Fruit fly (Drosophila melanogaster) whole organism, prepupa: Measurements from ENCODE around the gene Chmp1.

ENCODE experiments used
- Blimp-1 ChIP-seq: fragments of 200-800 bp; sonication (Bioruptor generic); optimal IDR thresholded peaks from 3 replicates; lab custom pipeline; 2017; ENCODE audit warnings: missing biosample characterization, missing genetic modification characterization, mild to moderate bottlenecking, moderate library complexity, missing genetic modification reagents
- CG10631 ChIP-seq: fragments of 200-800 bp; sonication (Bioruptor generic); optimal IDR thresholded peaks from 2 replicates; lab custom pipeline; 2016; ENCODE audit warnings: missing biosample characterization, missing genetic modification characterization
- CG11294 ChIP-seq: fragments of 200-800 bp; sonication (Bioruptor generic); IDR thresholded peaks from 2 replicates; pipeline ENCODE4 v1.3.6; 2022; ENCODE audit warnings: missing biosample characterization, missing genetic modification characterization
- CG11762 ChIP-seq: fragments of 200-800 bp; sonication (Bioruptor generic); optimal IDR thresholded peaks from 3 replicates; lab custom pipeline; 2016; ENCODE audit warnings: missing biosample characterization, missing genetic modification characterization; ENCODE audit not compliant: insufficient read depth
- CG11902 ChIP-seq: fragments of 200-800 bp; sonication (Bioruptor generic); optimal IDR thresholded peaks from 3 replicates; lab custom pipeline; 2016; ENCODE audit warnings: missing biosample characterization, missing genetic modification characterization
- CG15336 ChIP-seq: fragments of 200-800 bp; sonication (Bioruptor generic); IDR thresholded peaks from 2 replicates; pipeline ENCODE4 v1.3.6; 2022; ENCODE audit warnings: missing biosample characterization, missing genetic modification characterization
- CG1621 ChIP-seq: fragments of 200-800 bp; sonication (Bioruptor generic); optimal IDR thresholded peaks from 3 replicates; lab custom pipeline; 2018; ENCODE audit warnings: missing biosample characterization, mild to moderate bottlenecking, missing genetic modification characterization
- CG16779 ChIP-seq: fragments of 200-800 bp; sonication (Bioruptor generic); optimal IDR thresholded peaks from 3 replicates; lab custom pipeline; 2017; ENCODE audit warnings: missing biosample characterization, mild to moderate bottlenecking, missing genetic modification characterization
- CG3032 ChIP-seq: fragments of 200-800 bp; optimal IDR thresholded peaks from 2 replicates; lab custom pipeline; 2019; ENCODE audit warnings: missing biosample characterization, mild to moderate bottlenecking, missing genetic modification characterization, moderate library complexity
- CG31627 ChIP-seq: fragments of 200-800 bp; sonication (Bioruptor generic); optimal IDR thresholded peaks from 3 replicates; lab custom pipeline; 2016; ENCODE audit warnings: missing biosample characterization, missing genetic modification characterization
- CG32006 ChIP-seq: fragments of 200-800 bp; sonication (Bioruptor generic); optimal IDR thresholded peaks from 3 replicates; lab custom pipeline; 2017; ENCODE audit warnings: missing biosample characterization, mild to moderate bottlenecking, missing genetic modification characterization
- CG3919 ChIP-seq: fragments of 200-800 bp; sonication (Bioruptor generic); optimal IDR thresholded peaks from 3 replicates; lab custom pipeline; 2016; ENCODE audit warnings: missing biosample characterization, missing genetic modification characterization
- CG4318 ChIP-seq: fragments of 200-800 bp; sonication (Bioruptor generic); optimal IDR thresholded peaks from 3 replicates; lab custom pipeline; 2017; ENCODE audit warnings: missing biosample characterization, mild to moderate bottlenecking, missing genetic modification characterization
- CG6163 ChIP-seq: fragments of 200-800 bp; sonication (Bioruptor generic); IDR thresholded peaks from 3 replicates; pipeline ENCODE4 v1.3.6; 2022; ENCODE audit warnings: missing biosample characterization, missing genetic modification characterization
- CG6276 ChIP-seq: fragments of 200-800 bp; sonication (Bioruptor generic); optimal IDR thresholded peaks from 2 replicates; lab custom pipeline; 2017; ENCODE audit warnings: missing biosample characterization, mild to moderate bottlenecking, missing genetic modification characterization
- CG6792 ChIP-seq: fragments of 200-800 bp; sonication (Bioruptor generic); optimal IDR thresholded peaks from 3 replicates; lab custom pipeline; 2016; ENCODE audit warnings: missing biosample characterization, missing genetic modification characterization
- CG6808 ChIP-seq: fragments of 200-800 bp; sonication (Bioruptor generic); optimal IDR thresholded peaks from 3 replicates; lab custom pipeline; 2017; ENCODE audit warnings: missing biosample characterization, missing genetic modification characterization, mild to moderate bottlenecking, moderate library complexity, missing genetic modification reagents
- CG6854 ChIP-seq: fragments of 200-800 bp; sonication (Bioruptor generic); optimal IDR thresholded peaks from 2 replicates; lab custom pipeline; 2017; ENCODE audit warnings: missing biosample characterization, mild to moderate bottlenecking, missing genetic modification characterization
- CG7368 ChIP-seq: fragments of 200-800 bp; sonication (Bioruptor generic); optimal IDR thresholded peaks from 3 replicates; lab custom pipeline; 2016; ENCODE audit warnings: missing biosample characterization, missing genetic modification characterization
- CG8319 ChIP-seq: fragments of 200-800 bp; sonication (Bioruptor generic); optimal IDR thresholded peaks from 3 replicates; lab custom pipeline; 2016; ENCODE audit warnings: missing biosample characterization, missing genetic modification characterization
- CG8632 ChIP-seq: fragments of 200-800 bp; sonication (Bioruptor generic); optimal IDR thresholded peaks from 3 replicates; lab custom pipeline; 2016; ENCODE audit warnings: missing biosample characterization, missing genetic modification characterization
- CG9139 ChIP-seq: fragments of 200-800 bp; sonication (Bioruptor generic); optimal IDR thresholded peaks from 3 replicates; lab custom pipeline; 2017; ENCODE audit warnings: missing biosample characterization, mild to moderate bottlenecking, missing genetic modification characterization
- Eip78C ChIP-seq: fragments of 200-800 bp; sonication (Bioruptor generic); peaks from one replicate; lab custom pipeline; 2016; ENCODE audit warnings: missing biosample characterization, missing genetic modification characterization
- Eip93F ChIP-seq: fragments of 200-800 bp; sonication (Bioruptor generic); optimal IDR thresholded peaks from 2 replicates; lab custom pipeline; 2016; ENCODE audit warnings: missing biosample characterization, mild to moderate bottlenecking, missing genetic modification characterization
- Ets21C ChIP-seq: fragments of 200-800 bp; sonication (Bioruptor generic); optimal IDR thresholded peaks from 3 replicates; lab custom pipeline; 2016; ENCODE audit warnings: missing biosample characterization, missing genetic modification characterization
- Gug ChIP-seq: fragments of 200-800 bp; sonication (Bioruptor generic); IDR thresholded peaks from 2 replicates; pipeline ENCODE4 v1.3.6; 2022; ENCODE audit warnings: missing biosample characterization, missing genetic modification characterization
- Hr38 ChIP-seq: sonication (Bioruptor generic); optimal IDR thresholded peaks from 2 replicates; lab custom pipeline; 2016; ENCODE audit warnings: missing biosample characterization, missing genetic modification characterization
- Lpt ChIP-seq: fragments of 200-800 bp; sonication (Bioruptor generic); optimal IDR thresholded peaks from 3 replicates; lab custom pipeline; 2016; ENCODE audit warnings: missing biosample characterization, missing genetic modification characterization
- Met ChIP-seq: fragments of 200-800 bp; sonication (Bioruptor generic); optimal IDR thresholded peaks from 3 replicates; lab custom pipeline; 2016; ENCODE audit warnings: missing biosample characterization, missing genetic modification characterization
- OdsH ChIP-seq: fragments of 200-800 bp; sonication (Bioruptor generic); optimal IDR thresholded peaks from 3 replicates; lab custom pipeline; 2016; ENCODE audit warnings: missing biosample characterization, missing genetic modification characterization
- Smox ChIP-seq: fragments of 200-800 bp; sonication (Bioruptor generic); optimal IDR thresholded peaks from 3 replicates; lab custom pipeline; 2016; ENCODE audit warnings: missing biosample characterization, missing genetic modification characterization
- Sox14 ChIP-seq: fragments of 200-800 bp; sonication (Bioruptor generic); optimal IDR thresholded peaks from 3 replicates; lab custom pipeline; 2016; ENCODE audit warnings: missing biosample characterization, missing genetic modification characterization
- Sox15 ChIP-seq: fragments of 200-800 bp; sonication (Bioruptor generic); optimal IDR thresholded peaks from 3 replicates; lab custom pipeline; 2016; ENCODE audit warnings: missing biosample characterization, missing genetic modification characterization
- acj6 ChIP-seq: fragments of 200-800 bp; sonication (Bioruptor generic); optimal IDR thresholded peaks from 3 replicates; lab custom pipeline; 2016; ENCODE audit warnings: missing biosample characterization, missing genetic modification characterization
- cyc ChIP-seq: fragments of 200-800 bp; sonication (Bioruptor generic); optimal IDR thresholded peaks from 3 replicates; lab custom pipeline; 2016; ENCODE audit warnings: missing biosample characterization, missing genetic modification characterization
- dac ChIP-seq: fragments of 200-800 bp; sonication (Bioruptor generic); optimal IDR thresholded peaks from 2 replicates; lab custom pipeline; 2017; ENCODE audit warnings: missing biosample characterization, mild to moderate bottlenecking, missing genetic modification characterization
- eg ChIP-seq: fragments of 200-800 bp; sonication (Bioruptor generic); IDR thresholded peaks from 3 replicates; pipeline ENCODE4 v1.3.6; 2022; ENCODE audit warnings: missing biosample characterization, missing genetic modification characterization
- esn ChIP-seq: fragments of 200-800 bp; sonication (Bioruptor generic); optimal IDR thresholded peaks from 2 replicates; lab custom pipeline; 2016; ENCODE audit warnings: missing biosample characterization, mild to moderate bottlenecking, missing genetic modification characterization, moderate library complexity
- fd59A ChIP-seq: fragments of 200-800 bp; sonication (Bioruptor generic); optimal IDR thresholded peaks from 2 replicates; lab custom pipeline; 2017; ENCODE audit warnings: missing biosample characterization, mild to moderate bottlenecking, missing genetic modification characterization, missing genetic modification reagents
- fkh ChIP-seq: fragments of 200-800 bp; sonication (Bioruptor generic); optimal IDR thresholded peaks from 3 replicates; lab custom pipeline; 2017; ENCODE audit warnings: missing biosample characterization, mild to moderate bottlenecking, missing genetic modification characterization, moderate library complexity
- net ChIP-seq: fragments of 200-800 bp; sonication (Bioruptor generic); optimal IDR thresholded peaks from 3 replicates; lab custom pipeline; 2016; ENCODE audit warnings: missing biosample characterization, missing genetic modification characterization
- pdm3 ChIP-seq: fragments of 200-800 bp; sonication (Bioruptor generic); optimal IDR thresholded peaks from 3 replicates; lab custom pipeline; 2016; ENCODE audit warnings: missing biosample characterization, missing genetic modification characterization
- salr ChIP-seq, 2 experiments: fragments of 200-800 bp; sonication (Bioruptor generic); optimal IDR thresholded peaks; 3 replicates each; lab custom pipeline; 2016 to 2018; ENCODE audit warnings: missing biosample characterization in 2 of 2, missing genetic modification characterization in 2 of 2, mild to moderate bottlenecking in 1 of 2
- ss ChIP-seq, 2 experiments: fragments of 200-800 bp; sonication (Bioruptor generic); optimal IDR thresholded peaks; 2 replicates in 1 of 2; 3 replicates in 1 of 2; lab custom pipeline; 2017 to 2018; ENCODE audit warnings: mild to moderate bottlenecking in 2 of 2, missing biosample characterization in 2 of 2, missing genetic modification characterization in 2 of 2, moderate library complexity in 1 of 2
- svp ChIP-seq: fragments of 200-800 bp; sonication (Bioruptor generic); peaks from one replicate; lab custom pipeline; 2016; ENCODE audit warnings: missing biosample characterization, missing genetic modification characterization
- topi ChIP-seq: fragments of 200-800 bp; sonication (Bioruptor generic); optimal IDR thresholded peaks from 3 replicates; lab custom pipeline; 2016; ENCODE audit warnings: missing biosample characterization, missing genetic modification characterization

The Chmp1 gene

dm6 chr3L:18640584-18641527, 43.0 kb downstream of the Chmp1 start (continued):
- TF ChIP-seq CG9139 (peak; percentile 56), Sox14 (peak; percentile 96), Ets21C (GFP tag; lab: Kevin White, UChicago) (peak; percentile 83), eg (GFP tag; lab: Robert Waterston, UW) (peak; percentile 99), CG15336 (peak; percentile 98), CG11762 (GFP tag; lab: Kevin White, UChicago) (peak; percentile 88), cyc (GFP tag; lab: Kevin White, UChicago) (peak; percentile 95), CG4318 (GFP tag; lab: Kevin White, UChicago) (peak; percentile 95), Blimp-1 (peak; percentile 60), CG7368 (peak; percentile 82), fd59A (GFP tag; lab: Kevin White, UChicago) (peak; percentile 72), CG3919 (GFP tag; lab: Kevin White, UChicago) (peak; percentile 98), CG31627 (GFP tag; lab: Kevin White, UChicago) (peak; percentile 94), acj6 (GFP tag; lab: Kevin White, UChicago) (peak; percentile 96), esn (GFP tag; lab: Kevin White, UChicago) (peak; percentile 88), CG6792 (GFP tag; lab: Kevin White, UChicago) (peak; percentile 76), fkh (GFP tag; lab: Kevin White, UChicago) (peak; percentile 54), Eip93F (GFP tag; lab: Kevin White, UChicago) (peak; percentile 38), salr (GFP tag; optimal IDR thresholded peaks at IDR 0.05; lab: Kevin White, UChicago) (peak; percentile 74 to 92), Gug (GFP tag; lab: Robert Waterston, UW) (peak; percentile 98), Hr38 (peak; percentile 91), CG16779 (tag; lab: Kevin White, UChicago) (peak; percentile 81), CG8319 (GFP tag; lab: Kevin White, UChicago) (peak; percentile 81), CG11294 (GFP tag; lab: Robert Waterston, UW) (peak; percentile 97), CG1621 (tag; lab: Kevin White, UChicago) (peak; percentile 71), Sox15 (GFP tag; lab: Kevin White, UChicago) (peak; percentile 88), CG32006 (GFP tag; lab: Kevin White, UChicago) (peak; percentile 94), Smox (GFP tag; lab: Kevin White, UChicago) (peak; percentile 91), CG8632 (GFP tag; lab: Kevin White, UChicago) (peak; percentile 83), net (GFP tag; lab: Kevin White, UChicago) (peak; percentile 87)

dm6 chr3L:18638487-18638886, 45.4 kb downstream of the Chmp1 start:
- TF ChIP-seq fd59A (GFP tag; lab: Kevin White, UChicago) (no peak), CG3032 (tag; lab: Kevin White, UChicago) (no peak), Lpt (GFP tag; lab: Kevin White, UChicago) (no peak), CG32006 (GFP tag; lab: Kevin White, UChicago) (peak; percentile 60), Smox (GFP tag; lab: Kevin White, UChicago) (no peak), CG7368 (no peak), CG8319 (GFP tag; lab: Kevin White, UChicago) (no peak), CG4318 (GFP tag; lab: Kevin White, UChicago) (no peak), pdm3 (GFP tag; lab: Kevin White, UChicago) (no peak), CG11294 (GFP tag; lab: Robert Waterston, UW) (no peak), CG1621 (tag; lab: Kevin White, UChicago) (no peak), Eip93F (GFP tag; lab: Kevin White, UChicago) (no peak), CG9139 (no peak), net (GFP tag; lab: Kevin White, UChicago) (no peak), CG6854 (GFP tag; lab: Kevin White, UChicago) (no peak), acj6 (GFP tag; lab: Kevin White, UChicago) (no peak), dac (no peak), CG10631 (peak; percentile 2), topi (GFP tag; lab: Kevin White, UChicago) (no peak), Met (peak; percentile 17), CG6808 (no peak), Ets21C (GFP tag; lab: Kevin White, UChicago) (no peak), eg (GFP tag; lab: Robert Waterston, UW) (no peak; the same call in 1 of the 3 replicates), OdsH (no peak), Eip78C (peak; percentile 77), CG6163 (no peak), Blimp-1 (no peak), svp (peak; percentile 19), ss (GFP tag; optimal IDR thresholded peaks at IDR 0.05; lab: Kevin White, UChicago) (no peak), CG11902 (GFP tag; lab: Kevin White, UChicago) (no peak), CG11762 (GFP tag; lab: Kevin White, UChicago) (no peak), CG6276 (GFP tag; lab: Kevin White, UChicago) (peak; percentile 10)
